Worm (Caenorhabditis elegans): ENCODE data around the gene nmur-3.

ce11 chrX:4439616-4440015 is 26.7 kb upstream of the nmur-3 start:
- TF ChIP-seq ztf-29 (GFP tag; IDR thresholded peaks at IDR 0.05), result no peak
- TF ChIP-seq T22C8.4 (GFP tag; IDR thresholded peaks at IDR 0.05), result no peak
- no peak for TF ChIP-seq cog-1 (tag; optimal IDR thresholded peaks at IDR 0.05)
- TF ChIP-seq ztf-23 (GFP tag; IDR thresholded peaks at IDR 0.05), result no peak
- no peak for TF ChIP-seq tab-1 (GFP tag; IDR thresholded peaks at IDR 0.05)
- TF ChIP-seq flt-1 (GFP tag; IDR thresholded peaks at IDR 0.05), result no peak
